Fruit fly (Drosophila melanogaster): ENCODE measurements around the gene CG14435.
A peak's percentile ranks its signal among the peaks of the same experiment; 100 is the strongest.

Gene CG14435

DNA sequence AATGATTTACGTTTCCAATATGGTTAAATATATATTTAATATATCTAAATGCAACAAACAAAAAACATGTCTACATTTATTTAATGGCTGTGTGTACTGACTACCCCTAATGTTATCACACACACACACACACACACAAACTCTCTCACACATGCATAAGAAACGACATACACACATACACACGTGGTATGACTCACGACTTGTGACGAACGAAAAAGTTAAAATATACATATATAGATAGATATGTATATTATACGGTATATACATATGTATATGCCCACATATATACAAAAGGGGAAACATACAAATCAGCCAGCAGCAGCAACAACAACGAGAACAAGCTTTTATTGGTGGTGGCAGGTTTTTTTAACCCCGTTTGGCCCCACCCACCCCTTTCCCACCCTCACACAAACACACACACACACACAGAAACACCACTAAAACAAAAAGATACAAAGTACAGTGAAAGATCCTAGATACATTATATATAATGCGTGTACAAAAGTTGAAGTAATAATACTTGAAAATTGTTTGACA is 31.3 kb upstream of the CG14435 start (continued):
- TF ChIP-seq zen (tag; optimal IDR thresholded peaks at IDR 0.05) = no peak
- no peak for TF ChIP-seq dpn (GFP tag; optimal IDR thresholded peaks at IDR 0.05)
- TF ChIP-seq CG14965 (GFP tag; optimal IDR thresholded peaks at IDR 0.05; ENCODE audit: borderline replicate concordance) = no peak
- TF ChIP-seq Ptx1 (GFP tag; IDR thresholded peaks at IDR 0.05) = no peak
- TF ChIP-seq HLHmδ (GFP tag; optimal IDR thresholded peaks at IDR 0.05) = no peak
- peak; percentile 13 for TF ChIP-seq Nf-YB (GFP tag; optimal IDR thresholded peaks at IDR 0.05)
- no peak for TF ChIP-seq NK7.1 (GFP tag; optimal IDR thresholded peaks at IDR 0.05)
- peak; percentile 25 for TF ChIP-seq D19A (tag; optimal IDR thresholded peaks at IDR 0.05)
- TF ChIP-seq CG15269 (tag; optimal IDR thresholded peaks at IDR 0.05) = peak; percentile 17
- TF ChIP-seq CG3407 (GFP tag; optimal IDR thresholded peaks at IDR 0.05) = no peak
- TF ChIP-seq Asciz (GFP tag; optimal IDR thresholded peaks at IDR 0.05) = no peak
- no peak for TF ChIP-seq aop (GFP tag; IDR thresholded peaks at IDR 0.05)
- no peak for TF ChIP-seq pan (optimal IDR thresholded peaks at IDR 0.05)
- TF ChIP-seq pan (GFP tag; optimal IDR thresholded peaks at IDR 0.05 in 1 of 2, IDR thresholded peaks at IDR 0.05 in 1 of 2) = peak in 1 of 2 experiments; percentile 10
- TF ChIP-seq crol (GFP tag; IDR thresholded peaks at IDR 0.05) = peak; percentile 70
- TF ChIP-seq Tbp (GFP tag; optimal IDR thresholded peaks at IDR 0.05) = no peak
- TF ChIP-seq ro (GFP tag; IDR thresholded peaks at IDR 0.05) = no peak
- no peak for TF ChIP-seq CG10321 (GFP tag; IDR thresholded peaks at IDR 0.05)
- TF ChIP-seq bab2 (GFP tag; optimal IDR thresholded peaks at IDR 0.05) = no peak
- no peak for TF ChIP-seq CG11723 (GFP tag; optimal IDR thresholded peaks at IDR 0.05)
- TF ChIP-seq CG2678 (tag; optimal IDR thresholded peaks at IDR 0.05) = peak; percentile 38
- 0 out of 2 replicates have a peak, but pooled peaks have one; percentile 13 for TF ChIP-seq slbo (GFP tag; IDR thresholded peaks at IDR 0.05)
- no peak for TF ChIP-seq yki (optimal IDR thresholded peaks at IDR 0.05)
- no peak for TF ChIP-seq ttk (GFP tag; IDR thresholded peaks at IDR 0.05)
- no peak for TF ChIP-seq ash1 (GFP tag; optimal IDR thresholded peaks at IDR 0.05)
- TF ChIP-seq CG13424 (tag; optimal IDR thresholded peaks at IDR 0.05) = peak; percentile 4
- TF ChIP-seq Opbp (GFP tag; IDR thresholded peaks at IDR 0.05; ENCODE audit: partially characterized antibody) = no peak
- TF ChIP-seq grn (GFP tag; optimal IDR thresholded peaks at IDR 0.05) = no peak
- TF ChIP-seq CG12071 (GFP tag; optimal IDR thresholded peaks at IDR 0.05) = no peak
- TF ChIP-seq Max (GFP tag; optimal IDR thresholded peaks at IDR 0.05) = no peak
- TF ChIP-seq CG9437 (GFP tag; optimal IDR thresholded peaks at IDR 0.05) = no peak
- TF ChIP-seq CG7928 (GFP tag; optimal IDR thresholded peaks at IDR 0.05) = no peak
- TF ChIP-seq zen2 (GFP tag; IDR thresholded peaks at IDR 0.05; ENCODE audit: partially characterized antibody) = no peak
- TF ChIP-seq CG7963 (GFP tag; IDR thresholded peaks at IDR 0.05; ENCODE audit: partially characterized antibody) = no peak
- TF ChIP-seq chn (GFP tag; optimal IDR thresholded peaks at IDR 0.05) = no peak
- peak; percentile 49; the same call in 1 of the 2 replicates for TF ChIP-seq CG4360 (GFP tag; IDR thresholded peaks at IDR 0.05)
- TF ChIP-seq fd96Cb (tag; optimal IDR thresholded peaks at IDR 0.05) = no peak
- no peak for TF ChIP-seq otp (GFP tag; IDR thresholded peaks at IDR 0.05)
- TF ChIP-seq C15 (GFP tag; IDR thresholded peaks at IDR 0.05) = no peak
- TF ChIP-seq CHES-1-like (GFP tag; optimal IDR thresholded peaks at IDR 0.05) = no peak
- TF ChIP-seq Oaz (GFP tag; IDR thresholded peaks at IDR 0.05) = no peak
- TF ChIP-seq odd (GFP tag; optimal IDR thresholded peaks at IDR 0.05) = no peak
- TF ChIP-seq pnt (GFP tag; optimal IDR thresholded peaks at IDR 0.05) = no peak
- TF ChIP-seq CG34422 (GFP tag; IDR thresholded peaks at IDR 0.05) = no peak
- TF ChIP-seq CG17912 (GFP tag; optimal IDR thresholded peaks at IDR 0.05) = no peak
- no peak for TF ChIP-seq CG9817 (tag; optimal IDR thresholded peaks at IDR 0.05)
- TF ChIP-seq CG31441 (GFP tag; IDR thresholded peaks at IDR 0.05) = peak; percentile 25; the same call in 1 of the 2 replicates
- TF ChIP-seq run (tag; optimal IDR thresholded peaks at IDR 0.05) = no peak
- no peak for TF ChIP-seq CG6813 (GFP tag; optimal IDR thresholded peaks at IDR 0.05)
- TF ChIP-seq CG8765 (GFP tag; IDR thresholded peaks at IDR 0.05) = no peak
- no peak for TF ChIP-seq gcm (GFP tag; optimal IDR thresholded peaks at IDR 0.05)

Measured in whole organism, embryonic.